Worm (Caenorhabditis elegans) whole organism, L2 larva: ENCODE data around the gene C17F4.11.

Experiments
- Y55F3AM.14 ChIP-seq: fragments of 200-800 bp; sonication (Bioruptor generic); optimal IDR thresholded peaks from 2 replicates; lab custom pipeline; 2018; ENCODE audit warnings: mild to moderate bottlenecking, missing genetic modification characterization, missing compliant biosample characterization
- ZK546.5 ChIP-seq: sonication (generic microtip); optimal IDR thresholded peaks from 2 replicates; lab custom pipeline; 2017; ENCODE audit warnings: missing biosample characterization, missing genetic modification characterization
- aly-2 ChIP-seq: fragments of 150-350 bp; optimal IDR thresholded peaks from 2 replicates; lab custom pipeline; 2014; ENCODE audit warnings: missing biosample characterization, missing genetic modification characterization
- ama-1 ChIP-seq: fragments of 150-350 bp; optimal IDR thresholded peaks from 2 replicates; lab custom pipeline; 2018; ENCODE audit warnings: inconsistent platforms
- blmp-1 ChIP-seq: sonication (generic microtip); optimal IDR thresholded peaks from 2 replicates; lab custom pipeline; 2017; ENCODE audit warnings: missing genetic modification characterization, mild to moderate bottlenecking, missing compliant biosample characterization, antibody characterized with exemption, moderate library complexity; ENCODE audit not compliant: insufficient read depth
- elt-3 ChIP-seq: sonication (generic microtip); optimal IDR thresholded peaks from 2 replicates; lab custom pipeline; 2017; ENCODE audit warnings: missing biosample characterization, missing genetic modification characterization
- fos-1 ChIP-seq: fragments of 150-350 bp; optimal IDR thresholded peaks from 2 replicates; lab custom pipeline; 2014; ENCODE audit warnings: missing biosample characterization, missing genetic modification characterization
- mab-5 ChIP-seq: fragments of 150-350 bp; optimal IDR thresholded peaks from 2 replicates; lab custom pipeline; 2014; ENCODE audit warnings: missing biosample characterization, missing genetic modification characterization
- nhr-129 ChIP-seq: fragments of 150-350 bp; optimal IDR thresholded peaks from 2 replicates; lab custom pipeline; 2014; ENCODE audit warnings: missing biosample characterization, missing genetic modification characterization
- nhr-237 ChIP-seq: fragments of 150-350 bp; optimal IDR thresholded peaks from 2 replicates; lab custom pipeline; 2014; ENCODE audit warnings: missing biosample characterization, missing genetic modification characterization
- sma-9 ChIP-seq, 2 experiments: fragments of 150-350 bp in 1 of 2; sonication (generic microtip) in 1 of 2; optimal IDR thresholded peaks; 2 replicates each; lab custom pipeline; 2014 to 2016; ENCODE audit warnings: missing genetic modification characterization in 2 of 2, mild to moderate bottlenecking in 1 of 2, missing biosample characterization in 1 of 2, missing compliant biosample characterization in 1 of 2, missing genetic modification reagents in 1 of 2, moderate library complexity in 1 of 2
- zag-1 ChIP-seq: fragments of 150-350 bp; optimal IDR thresholded peaks from 2 replicates; lab custom pipeline; 2014; ENCODE audit warnings: missing biosample characterization, missing genetic modification characterization

ce11 chrII:3251782-3252181 lies 14.5 kb downstream of the C17F4.11 start:
- TF ChIP-seq Y55F3AM.14 (no peak), fos-1 (tag; lab: Kevin White, UChicago) (no peak), nhr-237 (tag; lab: Kevin White, UChicago) (no peak), aly-2 (tag; lab: Kevin White, UChicago) (no peak), ZK546.5 (tag; lab: Kevin White, UChicago) (no peak), mab-5 (tag; lab: Kevin White, UChicago) (no peak), sma-9 (GFP tag; optimal IDR thresholded peaks at IDR 0.05; lab: Kevin White, UChicago) (no peak), sma-9 (tag; optimal IDR thresholded peaks at IDR 0.05; lab: Kevin White, UChicago) (no peak), blmp-1 (tag; lab: Kevin White, UChicago) (no peak), ama-1 (lab: Kevin White, UChicago) (no peak), nhr-129 (tag; lab: Kevin White, UChicago) (no peak), elt-3 (no peak), zag-1 (tag; lab: Kevin White, UChicago) (no peak)
